Worm (Caenorhabditis elegans) whole organism, young adult: ENCODE results near the gene F13E6.1.

Experiments
- C17E4.6 ChIP-seq: fragments of 200-800 bp; sonication (Bioruptor generic); IDR thresholded peaks from 2 replicates; pipeline ENCODE4 v1.3.6; 2022; ENCODE audit warnings: missing genetic modification reagents, missing genetic modification characterization, missing compliant biosample characterization
- K11D2.4 ChIP-seq: fragments of 200-800 bp; sonication (Bioruptor generic); IDR thresholded peaks from 2 replicates; pipeline ENCODE4 v1.3.6; 2022; ENCODE audit warnings: missing genetic modification reagents, missing genetic modification characterization, missing compliant biosample characterization
- T07F8.4 ChIP-seq: sonication (generic microtip); optimal IDR thresholded peaks from 2 replicates; lab custom pipeline; 2016; ENCODE audit warnings: mild to moderate bottlenecking, missing genetic modification characterization, moderate library complexity, missing compliant biosample characterization
- ama-1 ChIP-seq, 3 experiments: fragments of 150-350 bp in 1 of 3; sonication (generic microtip) in 2 of 3; optimal IDR thresholded peaks; 2 replicates each; lab custom pipeline; 2014 to 2018; ENCODE audit warnings: missing biosample characterization in 2 of 3, missing genetic modification characterization in 2 of 3, missing genetic modification reagents in 2 of 3
- dpl-1 ChIP-seq: fragments of 150-350 bp; optimal IDR thresholded peaks from 2 replicates; lab custom pipeline; 2014; ENCODE audit warnings: missing biosample characterization, missing genetic modification reagents, missing genetic modification characterization
- lag-1 ChIP-seq: fragments of 200-800 bp; sonication (Bioruptor generic); IDR thresholded peaks from 2 replicates; pipeline ENCODE4 v1.3.6; 2022; ENCODE audit warnings: missing genetic modification reagents, missing genetic modification characterization, missing compliant biosample characterization
- mes-4 ChIP-seq: sonication (generic microtip); optimal IDR thresholded peaks from 2 replicates; lab custom pipeline; 2016; ENCODE audit warnings: missing genotype, missing genetic modification characterization, missing compliant biosample characterization
- snpc-1.1 ChIP-seq: sonication (generic microtip); optimal IDR thresholded peaks from 2 replicates; lab custom pipeline; 2017; ENCODE audit warnings: missing genetic modification characterization, mild to moderate bottlenecking, missing compliant biosample characterization, antibody characterized with exemption, moderate library complexity, missing genotype, missing genetic modification reagents; ENCODE audit not compliant: insufficient read depth
- unc-62 ChIP-seq: fragments of 150-350 bp; optimal IDR thresholded peaks from 2 replicates; lab custom pipeline; 2014; ENCODE audit warnings: missing biosample characterization, missing genetic modification reagents, missing genetic modification characterization
- ztf-22 ChIP-seq: fragments of 200-800 bp; sonication (Bioruptor generic); optimal IDR thresholded peaks from 2 replicates; lab custom pipeline; 2018; ENCODE audit warnings: mild to moderate bottlenecking, missing genetic modification characterization, moderate library complexity, missing compliant biosample characterization

DNA sequence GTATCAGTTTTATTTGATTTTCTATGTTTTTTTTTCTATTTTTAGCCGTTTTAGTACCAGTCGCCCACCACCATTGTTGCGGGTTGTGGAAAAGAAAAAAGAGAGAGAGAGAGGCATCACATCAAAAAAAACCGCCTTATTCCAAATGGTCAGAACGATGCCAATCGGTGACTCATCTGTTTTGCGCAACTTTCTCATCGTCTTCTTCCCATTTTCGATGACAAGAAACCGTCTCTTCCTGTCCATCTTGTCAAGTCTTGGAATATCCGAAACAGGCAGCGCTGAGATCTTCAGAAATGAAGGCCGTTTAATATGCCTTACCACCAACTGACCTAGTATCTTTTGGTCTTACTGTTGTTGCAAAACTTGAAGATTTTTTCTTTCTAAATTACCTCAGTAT, 9.6 kb upstream of the F13E6.1 start:
- TF ChIP-seq lag-1 (GFP tag; lab: Robert Waterston, UW) (no peak), C17E4.6 (GFP tag; lab: Robert Waterston, UW) (no peak), K11D2.4 (GFP tag; lab: Robert Waterston, UW) (no peak), mes-4 (tag; lab: Kevin White, UChicago) (no peak), dpl-1 (GFP tag; lab: Kevin White, UChicago) (no peak), unc-62 (GFP tag; lab: Kevin White, UChicago) (no peak), ama-1 (optimal IDR thresholded peaks at IDR 0.05; lab: Kevin White, UChicago) (no peak), ama-1 (GFP tag; optimal IDR thresholded peaks at IDR 0.05; lab: Kevin White, UChicago) (no peak), snpc-1.1 (no peak), T07F8.4 (no peak), ztf-22 (no peak)
